Worm (Caenorhabditis elegans) whole organism, L4 larva: ENCODE measurements around the gene ZC412.5.

Experiments
- F44E2.7 ChIP-seq: fragments of 200-800 bp; sonication (Bioruptor generic); IDR thresholded peaks from 2 replicates; pipeline ENCODE4 v2.1.2; 2022; ENCODE audit warnings: missing genetic modification characterization, missing compliant biosample characterization
- daf-12 ChIP-seq: fragments of 150-350 bp; optimal IDR thresholded peaks from 2 replicates; lab custom pipeline; 2014; ENCODE audit warnings: missing biosample characterization, missing genetic modification reagents, missing genetic modification characterization
- daf-16 ChIP-seq, 3 experiments: sonication (generic microtip); optimal IDR thresholded peaks; 2 replicates each; lab custom pipeline; 2016 to 2017; ENCODE audit warnings: missing genetic modification characterization in 3 of 3, missing genetic modification reagents in 3 of 3, mild to moderate bottlenecking in 2 of 3, missing compliant biosample characterization in 2 of 3, missing biosample characterization in 1 of 3, moderate library complexity in 1 of 3
- hlh-30 ChIP-seq: sonication (generic microtip); optimal IDR thresholded peaks from 2 replicates; lab custom pipeline; 2017; ENCODE audit warnings: antibody characterized with exemption, mild to moderate bottlenecking, missing genetic modification characterization, missing compliant biosample characterization; ENCODE audit not compliant: insufficient read depth
- lin-13 ChIP-seq: fragments of 150-350 bp; optimal IDR thresholded peaks from 2 replicates; lab custom pipeline; 2014; ENCODE audit warnings: missing biosample characterization, missing genetic modification reagents, missing genetic modification characterization
- lir-3 ChIP-seq: sonication (generic microtip); optimal IDR thresholded peaks from 2 replicates; lab custom pipeline; 2016; ENCODE audit warnings: mild to moderate bottlenecking, missing genetic modification characterization, missing compliant biosample characterization
- nhr-28 ChIP-seq: fragments of 150-350 bp; optimal IDR thresholded peaks from 2 replicates; lab custom pipeline; 2014; ENCODE audit warnings: missing biosample characterization, missing genetic modification characterization
- ztf-11 ChIP-seq: fragments of 150-350 bp; optimal IDR thresholded peaks from 2 replicates; lab custom pipeline; 2014; ENCODE audit warnings: missing biosample characterization, missing genetic modification characterization

- TF ChIP-seq lin-13 (GFP tag; lab: Kevin White, UChicago): no peak
- TF ChIP-seq ztf-11 (tag; lab: Kevin White, UChicago): no peak
- TF ChIP-seq nhr-28 (tag; lab: Kevin White, UChicago): no peak
- TF ChIP-seq lir-3 (tag; lab: Kevin White, UChicago): no peak
- TF ChIP-seq daf-12: no peak
- no peak for TF ChIP-seq hlh-30 (tag; lab: Kevin White, UChicago)
- no peak for TF ChIP-seq daf-16 (GFP tag; optimal IDR thresholded peaks at IDR 0.05; lab: Kevin White, UChicago)
- TF ChIP-seq daf-16 (tag; optimal IDR thresholded peaks at IDR 0.05; lab: Kevin White, UChicago): no peak
- TF ChIP-seq F44E2.7 (GFP tag; lab: Robert Waterston, UW): no peak
Measured at ce11 chrV:14838130-14838529, 37.1 kb downstream of the ZC412.5 start.
